Worm (Caenorhabditis elegans): ENCODE data around the gene Y57G7A.5.

Gene Y57G7A.5

ce11 chrII:1309892-1310516 is 34.7 kb upstream of the Y57G7A.5 start, which contains the start of the genes alh-6 and fcho-1:
Gene alh-6, minus strand, starts transcription at chrII:1310133.
Gene fcho-1, plus strand, starts transcription at chrII:1310515.
- TF ChIP-seq fax-1 (tag; optimal IDR thresholded peaks at IDR 0.05): no peak
- TF ChIP-seq ceh-48 (tag; optimal IDR thresholded peaks at IDR 0.05): peak; percentile 10
- no peak for TF ChIP-seq ceh-30 (tag; optimal IDR thresholded peaks at IDR 0.05)
- TF ChIP-seq ceh-19 (GFP tag; optimal IDR thresholded peaks at IDR 0.05): no peak
- peak; percentile 29 for TF ChIP-seq hlh-30 (tag; optimal IDR thresholded peaks at IDR 0.05; ENCODE audit: insufficient read depth)
- no peak for TF ChIP-seq hlh-15 (tag; optimal IDR thresholded peaks at IDR 0.05)
- TF ChIP-seq pag-3 (tag; optimal IDR thresholded peaks at IDR 0.05; ENCODE audit: borderline replicate concordance): no peak
- no peak for TF ChIP-seq C08G9.2 (tag; optimal IDR thresholded peaks at IDR 0.05)

ce11 chrII:1306550-1306949 is 31.2 kb upstream of the Y57G7A.5 start:
- TF ChIP-seq fkh-10 (GFP tag; optimal IDR thresholded peaks at IDR 0.05) (no peak), che-1 (tag; optimal IDR thresholded peaks at IDR 0.05) (no peak), ttx-3 (tag; optimal IDR thresholded peaks at IDR 0.05) (no peak), hlh-15 (tag; optimal IDR thresholded peaks at IDR 0.05) (no peak)

ce11 chrII:1306036-1306435 is 30.7 kb upstream of the Y57G7A.5 start, which contains the start of gene emc-2:
Gene emc-2, minus strand, starts transcription at chrII:1306136.
- TF ChIP-seq elt-4 (tag; optimal IDR thresholded peaks at IDR 0.05) (no peak), pqm-1 (tag; optimal IDR thresholded peaks at IDR 0.05) (no peak), npax-4 (tag; optimal IDR thresholded peaks at IDR 0.05) (no peak), rnt-1 (tag; optimal IDR thresholded peaks at IDR 0.05) (no peak), sox-2 (GFP tag; IDR thresholded peaks at IDR 0.05) (no peak), hlh-15 (tag; optimal IDR thresholded peaks at IDR 0.05) (no peak)

- no peak for TF ChIP-seq unc-42 (tag; optimal IDR thresholded peaks at IDR 0.05)
- no peak for TF ChIP-seq ref-2 (tag; optimal IDR thresholded peaks at IDR 0.05)
- TF ChIP-seq pha-4 (tag; optimal IDR thresholded peaks at IDR 0.05): no peak
- no peak for TF ChIP-seq rnt-1 (tag; optimal IDR thresholded peaks at IDR 0.05)
- no peak for TF ChIP-seq ceh-6 (GFP tag; optimal IDR thresholded peaks at IDR 0.05)
- TF ChIP-seq ceh-34 (tag; optimal IDR thresholded peaks at IDR 0.05): no peak
- TF ChIP-seq fkh-10 (GFP tag; optimal IDR thresholded peaks at IDR 0.05): no peak
- TF ChIP-seq Y22D7AL.16 (tag; optimal IDR thresholded peaks at IDR 0.05): no peak
- no peak for TF ChIP-seq pha-2 (tag; optimal IDR thresholded peaks at IDR 0.05)
- no peak for TF ChIP-seq tbx-7 (tag; optimal IDR thresholded peaks at IDR 0.05)
- no peak for TF ChIP-seq ceh-18 (tag; optimal IDR thresholded peaks at IDR 0.05)
- TF ChIP-seq pat-9 (tag; optimal IDR thresholded peaks at IDR 0.05): no peak
Observed at ce11 chrII:1301554-1301953, 26.2 kb upstream of the Y57G7A.5 start, which contains the start of gene glb-31. Gene glb-31, minus strand, starts transcription at chrII:1301654.

ce11 chrII:1298169-1298568 is 22.8 kb upstream of the Y57G7A.5 start, which contains the start of gene Y57G7A.1:
Gene Y57G7A.1, plus strand, starts transcription at chrII:1298469.
- TF ChIP-seq unc-42 (tag; optimal IDR thresholded peaks at IDR 0.05): no peak
- TF ChIP-seq tbx-7 (tag; optimal IDR thresholded peaks at IDR 0.05): no peak
- no peak for TF ChIP-seq ceh-9 (tag; optimal IDR thresholded peaks at IDR 0.05)
- TF ChIP-seq npax-4 (tag; optimal IDR thresholded peaks at IDR 0.05): no peak
- TF ChIP-seq hlh-8 (tag; optimal IDR thresholded peaks at IDR 0.05): no peak
- TF ChIP-seq ceh-2 (tag; optimal IDR thresholded peaks at IDR 0.05): no peak
- no peak for TF ChIP-seq zip-5 (tag; optimal IDR thresholded peaks at IDR 0.05)
- no peak for TF ChIP-seq elt-4 (tag; optimal IDR thresholded peaks at IDR 0.05)
- no peak for TF ChIP-seq dmd-4 (tag; optimal IDR thresholded peaks at IDR 0.05; ENCODE audit: borderline replicate concordance)
- TF ChIP-seq fkh-10 (GFP tag; optimal IDR thresholded peaks at IDR 0.05): no peak
- TF ChIP-seq gmeb-2 (tag; optimal IDR thresholded peaks at IDR 0.05): no peak
- no peak for TF ChIP-seq ama-1 (optimal IDR thresholded peaks at IDR 0.05)
- TF ChIP-seq unc-55 (GFP tag; optimal IDR thresholded peaks at IDR 0.05): no peak
- no peak for TF ChIP-seq F13H6.1 (tag; optimal IDR thresholded peaks at IDR 0.05)
- no peak for TF ChIP-seq pha-2 (tag; optimal IDR thresholded peaks at IDR 0.05)
- TF ChIP-seq nfya-1 (tag; optimal IDR thresholded peaks at IDR 0.05): no peak
- TF ChIP-seq ceh-24 (tag; optimal IDR thresholded peaks at IDR 0.05): no peak
- TF ChIP-seq elt-2 (tag; optimal IDR thresholded peaks at IDR 0.05): no peak
- no peak for TF ChIP-seq ceh-19 (GFP tag; optimal IDR thresholded peaks at IDR 0.05)

All from whole organism, late embryonic.